Fruit fly (Drosophila melanogaster) whole organism: ENCODE measurements around the gene CG13856.

Experiments used
- CG8478 ChIP-seq: fragments of >200 bp; optimal IDR thresholded peaks from 2 replicates; lab custom pipeline; 2018; ENCODE audit warnings: inconsistent platforms
- pan ChIP-seq: fragments of >200 bp; optimal IDR thresholded peaks from 2 replicates; lab custom pipeline; 2017
- usp ChIP-seq: fragments of >200 bp; optimal IDR thresholded peaks from 2 replicates; lab custom pipeline; 2017; ENCODE audit warnings: missing biosample characterization, missing genetic modification characterization, mixed read lengths

DNA sequence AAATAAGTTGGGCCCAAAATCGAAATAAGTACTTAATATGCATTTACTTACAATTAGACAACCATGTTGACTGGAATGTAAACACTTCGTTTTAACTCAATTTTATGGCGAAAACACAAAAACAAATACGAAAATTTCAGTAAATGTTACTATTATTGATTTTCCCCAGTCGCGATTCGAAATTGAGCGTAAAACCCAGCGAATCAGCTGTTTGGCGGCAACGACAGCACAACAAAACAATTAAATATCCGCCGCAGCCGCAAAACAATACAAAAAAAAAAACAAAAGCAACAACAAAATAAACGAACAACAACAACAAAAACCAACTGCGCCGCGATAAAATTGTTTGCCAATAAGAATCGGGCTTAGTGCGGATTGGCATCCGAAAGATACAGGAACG is 12.8 kb upstream of the CG13856 start, which contains the start of the genes CAH8 and CG7059:
- TF ChIP-seq CG8478 (lab: Kevin White, UChicago): no peak
- TF ChIP-seq pan: no peak
- no peak for TF ChIP-seq usp (GFP tag; lab: Kevin White, UChicago)
